Worm (Caenorhabditis elegans): ENCODE data around the gene T13F2.4.

T13F2.4 gene

DNA sequence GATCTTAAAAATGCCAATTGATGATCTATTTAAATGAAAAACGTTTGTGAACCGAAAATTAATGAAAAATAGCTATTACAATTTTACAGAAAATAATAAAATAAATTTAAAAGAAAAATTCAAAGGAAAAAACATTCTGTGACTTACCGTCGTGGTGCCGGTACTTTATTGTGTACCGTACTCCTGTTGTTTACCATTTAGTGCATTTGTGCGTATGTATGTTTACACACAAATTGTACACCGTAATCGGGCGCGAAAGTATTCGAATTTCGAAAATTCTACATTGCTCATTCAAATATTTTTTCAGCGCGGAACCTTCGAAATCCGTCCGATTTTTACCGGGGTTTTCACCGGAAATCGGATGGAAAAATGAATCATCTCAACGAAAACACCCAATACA lies 11.6 kb upstream of the T13F2.4 start, which contains the start of gene T13F2.6:
Gene T13F2.6 (plus strand): TSS at position 306 of the 400 bp plus-strand sequence.
- TF ChIP-seq unc-3 (GFP tag; conservative IDR thresholded peaks at IDR 0.05) (no peak), unc-3 (tag; optimal IDR thresholded peaks at IDR 0.05) (no peak), pag-3 (tag; optimal IDR thresholded peaks at IDR 0.05; ENCODE audit: borderline replicate concordance) (no peak), ceh-9 (tag; optimal IDR thresholded peaks at IDR 0.05) (no peak), dmd-4 (tag; optimal IDR thresholded peaks at IDR 0.05; ENCODE audit: borderline replicate concordance) (no peak), ceh-48 (tag; optimal IDR thresholded peaks at IDR 0.05) (no peak), fax-1 (tag; optimal IDR thresholded peaks at IDR 0.05) (no peak), pha-4 (tag; optimal IDR thresholded peaks at IDR 0.05) (no peak), pat-9 (tag; optimal IDR thresholded peaks at IDR 0.05) (no peak), fkh-10 (GFP tag; optimal IDR thresholded peaks at IDR 0.05) (no peak), gmeb-2 (tag; optimal IDR thresholded peaks at IDR 0.05) (no peak), unc-86 (tag; optimal IDR thresholded peaks at IDR 0.05) (no peak), ama-1 (optimal IDR thresholded peaks at IDR 0.05) (no peak), hlh-15 (tag; optimal IDR thresholded peaks at IDR 0.05) (no peak), madf-2 (tag; optimal IDR thresholded peaks at IDR 0.05) (no peak), ceh-45 (GFP tag; IDR thresholded peaks at IDR 0.05) (no peak), lin-11 (tag; optimal IDR thresholded peaks at IDR 0.05) (no peak), C38D4.7 (GFP tag; optimal IDR thresholded peaks at IDR 0.05) (no peak), ceh-34 (tag; optimal IDR thresholded peaks at IDR 0.05) (no peak), pha-2 (tag; optimal IDR thresholded peaks at IDR 0.05) (no peak), pqm-1 (tag; optimal IDR thresholded peaks at IDR 0.05) (no peak)

ce11 chrIV:9784689-9785088 lies 4.9 kb upstream of the T13F2.4 start, which contains the start of gene sre-4:
sre-4 (minus strand) TSS chrIV:9784789.
- TF ChIP-seq ets-4 (tag; optimal IDR thresholded peaks at IDR 0.05) (no peak), hlh-30 (tag; optimal IDR thresholded peaks at IDR 0.05; ENCODE audit: insufficient read depth) (no peak)

DNA sequence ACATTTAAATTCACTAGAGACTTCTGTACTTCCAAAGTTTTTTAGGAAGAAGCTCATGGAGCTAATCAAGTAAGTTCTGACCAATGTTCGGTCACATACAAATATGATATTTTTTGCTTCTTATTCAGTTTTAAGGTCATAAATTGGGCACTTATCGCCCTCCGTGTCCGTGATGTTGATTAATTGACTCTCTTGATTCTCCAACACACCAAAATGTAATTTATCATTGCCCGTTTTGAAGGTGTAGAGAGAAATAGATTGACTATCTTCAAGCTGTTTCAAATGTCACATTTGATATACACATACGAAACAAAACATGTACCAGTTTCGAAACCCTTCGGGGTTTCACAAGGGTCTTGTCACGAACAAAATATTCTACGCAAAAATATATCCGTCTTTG lies 1.1 kb downstream of the T13F2.4 start:
- TF ChIP-seq nhr-232 (tag; optimal IDR thresholded peaks at IDR 0.05) (no peak), elt-4 (tag; optimal IDR thresholded peaks at IDR 0.05) (no peak), ceh-31 (tag; optimal IDR thresholded peaks at IDR 0.05) (no peak), pat-9 (tag; optimal IDR thresholded peaks at IDR 0.05) (no peak), ref-2 (tag; optimal IDR thresholded peaks at IDR 0.05) (no peak), ceh-30 (tag; optimal IDR thresholded peaks at IDR 0.05) (no peak), ceh-24 (tag; optimal IDR thresholded peaks at IDR 0.05) (no peak), hlh-6 (tag; optimal IDR thresholded peaks at IDR 0.05) (no peak), ahr-1 (tag; optimal IDR thresholded peaks at IDR 0.05) (no peak), pqm-1 (tag; optimal IDR thresholded peaks at IDR 0.05) (no peak), zip-5 (tag; optimal IDR thresholded peaks at IDR 0.05) (no peak), ceh-48 (tag; optimal IDR thresholded peaks at IDR 0.05) (no peak), fkh-10 (GFP tag; optimal IDR thresholded peaks at IDR 0.05) (no peak), pax-1 (tag; optimal IDR thresholded peaks at IDR 0.05) (no peak), elt-2 (tag; optimal IDR thresholded peaks at IDR 0.05) (no peak), pha-4 (tag; optimal IDR thresholded peaks at IDR 0.05) (no peak), F13H6.1 (tag; optimal IDR thresholded peaks at IDR 0.05) (no peak), mec-3 (tag; optimal IDR thresholded peaks at IDR 0.05; ENCODE audit: borderline replicate concordance) (no peak), hlh-30 (tag; optimal IDR thresholded peaks at IDR 0.05; ENCODE audit: insufficient read depth) (no peak), pag-3 (tag; optimal IDR thresholded peaks at IDR 0.05; ENCODE audit: borderline replicate concordance) (no peak)

DNA sequence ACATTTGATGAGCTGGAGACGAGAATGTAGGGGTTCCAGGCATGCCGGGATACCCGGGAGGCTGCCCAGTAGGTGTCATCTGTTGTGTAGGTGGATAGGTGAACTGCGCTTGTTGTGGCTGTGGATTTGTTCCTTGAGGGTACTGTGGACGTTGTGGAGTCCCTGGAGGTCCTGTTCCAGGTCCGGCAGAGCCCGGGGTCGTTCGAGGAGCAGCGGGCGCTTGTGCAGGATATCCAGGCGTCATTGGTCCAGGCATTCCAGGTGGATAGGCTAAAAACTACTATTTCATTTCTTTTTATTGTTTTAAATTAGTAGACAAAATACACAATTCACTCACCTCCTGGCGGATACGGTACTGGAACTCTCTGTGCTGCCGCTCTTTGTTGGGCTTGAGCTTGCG lies 5.7 kb downstream of the T13F2.4 start:
- TF ChIP-seq ceh-48 (tag; optimal IDR thresholded peaks at IDR 0.05) (no peak), tbx-2 (tag; optimal IDR thresholded peaks at IDR 0.05) (no peak), ttx-3 (tag; optimal IDR thresholded peaks at IDR 0.05) (no peak), unc-55 (GFP tag; optimal IDR thresholded peaks at IDR 0.05) (no peak), dve-1 (tag; optimal IDR thresholded peaks at IDR 0.05) (no peak), elt-4 (tag; optimal IDR thresholded peaks at IDR 0.05) (no peak), madf-2 (tag; optimal IDR thresholded peaks at IDR 0.05) (no peak), ztf-16 (tag; optimal IDR thresholded peaks at IDR 0.05) (no peak)
